Worm (Caenorhabditis elegans) whole organism, L4 larva: Measurements from ENCODE around the gene cyp-43A1.

Experiments used
- D1046.2 ChIP-seq: fragments of 200-800 bp; sonication (Bioruptor generic); IDR thresholded peaks from 2 replicates; pipeline ENCODE4 v1.3.6; 2022; ENCODE audit warnings: missing genetic modification characterization, missing compliant biosample characterization
- F26F4.8 ChIP-seq: fragments of 200-800 bp; sonication (Bioruptor generic); conservative IDR thresholded peaks from 2 replicates; pipeline ENCODE4 v1.3.6; 2022; ENCODE audit warnings: missing genetic modification characterization, missing compliant biosample characterization
- F37D6.2 ChIP-seq: sonication (generic microtip); optimal IDR thresholded peaks from 2 replicates; lab custom pipeline; 2016; ENCODE audit warnings: mild to moderate bottlenecking, missing genetic modification characterization, missing compliant biosample characterization
- F44E2.7 ChIP-seq: fragments of 200-800 bp; sonication (Bioruptor generic); IDR thresholded peaks from 2 replicates; pipeline ENCODE4 v2.1.2; 2022; ENCODE audit warnings: missing genetic modification characterization, missing compliant biosample characterization
- Y105C5A.15 ChIP-seq: fragments of 200-800 bp; sonication (Bioruptor generic); IDR thresholded peaks from 2 replicates; pipeline ENCODE4 v1.3.6; 2022; ENCODE audit warnings: missing genetic modification characterization, missing compliant biosample characterization
- ZK546.5 ChIP-seq, 2 experiments: sonication (generic microtip); optimal IDR thresholded peaks; 2 replicates each; lab custom pipeline; 2017; ENCODE audit warnings: missing biosample characterization in 2 of 2, missing genetic modification characterization in 2 of 2
- attf-4 ChIP-seq: sonication (generic microtip); optimal IDR thresholded peaks from 3 replicates; lab custom pipeline; 2017; ENCODE audit warnings: missing biosample characterization, missing genetic modification characterization
- ceh-20 ChIP-seq: fragments of 200-800 bp; sonication (Bioruptor generic); IDR thresholded peaks from 2 replicates; pipeline ENCODE4 v1.3.6; 2022; ENCODE audit warnings: missing genetic modification reagents, missing genetic modification characterization, missing compliant biosample characterization
- ceh-28 ChIP-seq: fragments of 150-350 bp; optimal IDR thresholded peaks from 2 replicates; lab custom pipeline; 2014; ENCODE audit warnings: missing biosample characterization, missing genetic modification reagents, missing genetic modification characterization
- ceh-44 ChIP-seq: fragments of 200-800 bp; sonication (Bioruptor generic); IDR thresholded peaks from 2 replicates; pipeline ENCODE4 v1.3.6; 2022; ENCODE audit warnings: missing genetic modification reagents, missing genetic modification characterization, missing compliant biosample characterization
- ceh-62 ChIP-seq: sonication (generic microtip); optimal IDR thresholded peaks from 2 replicates; lab custom pipeline; 2017; ENCODE audit warnings: missing biosample characterization, missing genetic modification characterization
- ces-1 ChIP-seq: fragments of 150-350 bp; sonication (generic microtip); optimal IDR thresholded peaks from 4 replicates; lab custom pipeline; 2014; ENCODE audit warnings: missing biosample characterization, missing genetic modification reagents, missing genetic modification characterization
- ctbp-1 ChIP-seq: fragments of 200-800 bp; sonication (Bioruptor generic); IDR thresholded peaks from 2 replicates; pipeline ENCODE4 v1.3.6; 2022; ENCODE audit warnings: missing genetic modification reagents, missing genetic modification characterization, missing compliant biosample characterization
- daf-12 ChIP-seq: fragments of 150-350 bp; optimal IDR thresholded peaks from 2 replicates; lab custom pipeline; 2014; ENCODE audit warnings: missing biosample characterization, missing genetic modification reagents, missing genetic modification characterization
- daf-16 ChIP-seq, 3 experiments: sonication (generic microtip); optimal IDR thresholded peaks; 2 replicates each; lab custom pipeline; 2016 to 2017; ENCODE audit warnings: missing genetic modification characterization in 3 of 3, missing genetic modification reagents in 3 of 3, mild to moderate bottlenecking in 2 of 3, missing compliant biosample characterization in 2 of 3, missing biosample characterization in 1 of 3, moderate library complexity in 1 of 3
- dmd-6 ChIP-seq: fragments of 200-800 bp; sonication (Bioruptor generic); IDR thresholded peaks from 2 replicates; pipeline ENCODE4 v1.3.6; 2022; ENCODE audit warnings: missing genetic modification reagents, missing genetic modification characterization, missing compliant biosample characterization
- dmd-8 ChIP-seq: fragments of 200-800 bp; sonication (Bioruptor generic); IDR thresholded peaks from 2 replicates; pipeline ENCODE4 v1.3.6; 2022; ENCODE audit warnings: missing genetic modification characterization, missing compliant biosample characterization
- dpl-1 ChIP-seq: fragments of 150-350 bp; optimal IDR thresholded peaks from 2 replicates; lab custom pipeline; 2014; ENCODE audit warnings: missing biosample characterization, missing genetic modification reagents, missing genetic modification characterization
- dve-1 ChIP-seq: sonication (generic microtip); optimal IDR thresholded peaks from 2 replicates; lab custom pipeline; 2017; ENCODE audit warnings: antibody characterized with exemption, mild to moderate bottlenecking, missing genetic modification characterization, missing compliant biosample characterization; ENCODE audit not compliant: insufficient read depth
- egl-27 ChIP-seq: sonication (generic microtip); optimal IDR thresholded peaks from 3 replicates; lab custom pipeline; 2017; ENCODE audit warnings: missing biosample characterization, missing genetic modification reagents, missing genetic modification characterization
- egl-43 ChIP-seq: fragments of 200-800 bp; sonication (Bioruptor generic); IDR thresholded peaks from 2 replicates; pipeline ENCODE4 v1.3.6; 2022; ENCODE audit warnings: missing genetic modification reagents, missing genetic modification characterization, missing compliant biosample characterization
- fos-1 ChIP-seq: fragments of 150-350 bp; optimal IDR thresholded peaks from 2 replicates; lab custom pipeline; 2014; ENCODE audit warnings: missing biosample characterization, missing genetic modification characterization
- hlh-11 ChIP-seq: fragments of 200-800 bp; sonication (Bioruptor generic); optimal IDR thresholded peaks from 2 replicates; lab custom pipeline; 2018; ENCODE audit warnings: mild to moderate bottlenecking, missing genetic modification characterization, missing compliant biosample characterization
- hlh-30 ChIP-seq: sonication (generic microtip); optimal IDR thresholded peaks from 2 replicates; lab custom pipeline; 2017; ENCODE audit warnings: antibody characterized with exemption, mild to moderate bottlenecking, missing genetic modification characterization, missing compliant biosample characterization; ENCODE audit not compliant: insufficient read depth
- hmg-1.1 ChIP-seq: fragments of 200-800 bp; sonication (Bioruptor generic); IDR thresholded peaks from 2 replicates; pipeline ENCODE4 v1.3.6; 2022; ENCODE audit warnings: missing genetic modification reagents, missing genetic modification characterization, missing compliant biosample characterization
- lin-13 ChIP-seq: fragments of 150-350 bp; optimal IDR thresholded peaks from 2 replicates; lab custom pipeline; 2014; ENCODE audit warnings: missing biosample characterization, missing genetic modification reagents, missing genetic modification characterization
- lin-38 ChIP-seq: fragments of 200-800 bp; sonication (Bioruptor generic); IDR thresholded peaks from 2 replicates; pipeline ENCODE4 v1.3.6; 2022; ENCODE audit warnings: missing genetic modification reagents, missing genetic modification characterization, missing compliant biosample characterization
- lir-3 ChIP-seq: sonication (generic microtip); optimal IDR thresholded peaks from 2 replicates; lab custom pipeline; 2016; ENCODE audit warnings: mild to moderate bottlenecking, missing genetic modification characterization, missing compliant biosample characterization
- lsy-2 ChIP-seq, 2 experiments: fragments of 150-350 bp in 1 of 2; sonication (generic microtip) in 1 of 2; optimal IDR thresholded peaks; 2 replicates each; lab custom pipeline; 2014 to 2017; ENCODE audit warnings: missing biosample characterization in 2 of 2, missing genetic modification characterization in 2 of 2
- madf-9 ChIP-seq: fragments of 200-800 bp; sonication (Bioruptor generic); conservative IDR thresholded peaks from 2 replicates; pipeline ENCODE4 v1.3.6; 2022; ENCODE audit warnings: missing genetic modification reagents, missing genetic modification characterization, missing compliant biosample characterization
- mes-2 ChIP-seq: sonication (generic microtip); optimal IDR thresholded peaks from 2 replicates; lab custom pipeline; 2016; ENCODE audit warnings: missing genotype, mild to moderate bottlenecking, missing genetic modification characterization, missing compliant biosample characterization; ENCODE audit not compliant: poor library complexity, severe bottlenecking
- mxl-3 ChIP-seq: fragments of 200-800 bp; sonication (Bioruptor generic); optimal IDR thresholded peaks from 2 replicates; lab custom pipeline; 2018; ENCODE audit warnings: mild to moderate bottlenecking, missing genetic modification characterization, missing compliant biosample characterization
- nhr-10 ChIP-seq: fragments of 150-350 bp; optimal IDR thresholded peaks from 2 replicates; lab custom pipeline; 2014; ENCODE audit warnings: missing biosample characterization, missing genetic modification characterization
- nhr-111 ChIP-seq: fragments of 200-800 bp; sonication (Bioruptor generic); optimal IDR thresholded peaks from 2 replicates; lab custom pipeline; 2018; ENCODE audit warnings: mild to moderate bottlenecking, missing genetic modification characterization, missing compliant biosample characterization
- nhr-28 ChIP-seq: fragments of 150-350 bp; optimal IDR thresholded peaks from 2 replicates; lab custom pipeline; 2014; ENCODE audit warnings: missing biosample characterization, missing genetic modification characterization
- nhr-77 ChIP-seq: fragments of 150-350 bp; optimal IDR thresholded peaks from 2 replicates; lab custom pipeline; 2014; ENCODE audit warnings: missing biosample characterization, missing genetic modification characterization
- php-3 ChIP-seq: fragments of 200-800 bp; sonication (Bioruptor generic); IDR thresholded peaks from 2 replicates; pipeline ENCODE4 v1.3.6; 2022; ENCODE audit warnings: missing genetic modification reagents, missing genetic modification characterization, missing compliant biosample characterization
- sdz-12 ChIP-seq: fragments of 200-800 bp; sonication (Bioruptor generic); optimal IDR thresholded peaks from 2 replicates; lab custom pipeline; 2018; ENCODE audit warnings: mild to moderate bottlenecking, missing genetic modification characterization, missing compliant biosample characterization
- set-16 ChIP-seq: fragments of 200-800 bp; sonication (Bioruptor generic); IDR thresholded peaks from 2 replicates; pipeline ENCODE4 v1.3.6; 2022; ENCODE audit warnings: missing genetic modification reagents, missing genetic modification characterization, missing compliant biosample characterization
- spr-1 ChIP-seq: sonication (generic microtip); optimal IDR thresholded peaks from 2 replicates; lab custom pipeline; 2016; ENCODE audit warnings: mild to moderate bottlenecking, missing genetic modification characterization, missing compliant biosample characterization
- tag-97 ChIP-seq: fragments of 200-800 bp; sonication (Bioruptor generic); IDR thresholded peaks from 2 replicates; pipeline ENCODE4 v1.3.6; 2022; ENCODE audit warnings: missing genetic modification characterization, missing compliant biosample characterization
- tra-1 ChIP-seq: fragments of 200-800 bp; sonication (Bioruptor generic); IDR thresholded peaks from 2 replicates; pipeline ENCODE4 v1.3.6; 2022; ENCODE audit warnings: missing genetic modification reagents, missing genetic modification characterization, missing compliant biosample characterization
- unc-130 ChIP-seq: sonication (generic microtip); optimal IDR thresholded peaks from 2 replicates; lab custom pipeline; 2016; ENCODE audit warnings: missing genetic modification reagents, missing genetic modification characterization, missing compliant biosample characterization
- unc-62 ChIP-seq, 3 experiments: fragments of 150-350 bp in 1 of 3; sonication (generic microtip); optimal IDR thresholded peaks in 2 of 3; peaks in 1 of 3; 1 replicate in 1 of 3; 2 replicates in 2 of 3; lab custom pipeline; 2014 to 2017; ENCODE audit warnings: missing biosample characterization in 3 of 3, missing genetic modification characterization in 3 of 3, missing genetic modification reagents in 3 of 3, missing genotype in 1 of 3
- vab-7 ChIP-seq: fragments of 200-800 bp; sonication (Bioruptor generic); IDR thresholded peaks from 2 replicates; pipeline ENCODE4 v1.3.6; 2022; ENCODE audit warnings: missing genetic modification reagents, missing genetic modification characterization, missing compliant biosample characterization
- zag-1 ChIP-seq: fragments of 150-350 bp; optimal IDR thresholded peaks from 2 replicates; lab custom pipeline; 2014; ENCODE audit warnings: missing biosample characterization, missing genetic modification characterization
- zfp-2 ChIP-seq: sonication (generic microtip); optimal IDR thresholded peaks from 2 replicates; lab custom pipeline; 2016; ENCODE audit warnings: mild to moderate bottlenecking, missing genetic modification characterization, missing compliant biosample characterization
- zfp-3 ChIP-seq: fragments of 200-800 bp; sonication (Bioruptor generic); conservative IDR thresholded peaks from 2 replicates; pipeline ENCODE4 v1.3.6; 2022; ENCODE audit warnings: missing genetic modification reagents, missing genetic modification characterization, missing compliant biosample characterization

Gene cyp-43A1

ce11 chrX:5713479-5713878 lies 843 bp upstream of the cyp-43A1 start (continued):
- peak; percentile 67 for TF ChIP-seq mes-2
- TF ChIP-seq Y105C5A.15 (GFP tag; lab: Robert Waterston, UW) = peak; percentile 85
- TF ChIP-seq F26F4.8 (GFP tag; lab: Robert Waterston, UW) = peak; percentile 93
- peak; percentile 43 for TF ChIP-seq nhr-111
- TF ChIP-seq zag-1 = no peak
- TF ChIP-seq egl-27 (tag; lab: Kevin White, UChicago) = no peak
- TF ChIP-seq madf-9 = peak; percentile 57
- peak; percentile 12 for TF ChIP-seq sdz-12 (GFP tag; lab: Kevin White, UChicago)
- TF ChIP-seq tag-97 (GFP tag; lab: Robert Waterston, UW) = no peak
- peak; percentile 88 for TF ChIP-seq dmd-8 (GFP tag; lab: Robert Waterston, UW)
- TF ChIP-seq lin-38 (GFP tag; lab: Robert Waterston, UW) = peak; percentile 77
- TF ChIP-seq tra-1 (GFP tag; lab: Robert Waterston, UW) = peak; percentile 79
- TF ChIP-seq nhr-28 (tag; lab: Kevin White, UChicago) = peak; percentile 19
- TF ChIP-seq spr-1 (tag; lab: Kevin White, UChicago) = peak; percentile 27
- TF ChIP-seq dve-1 (tag; lab: Kevin White, UChicago) = peak; percentile 44
- peak; percentile 87 for TF ChIP-seq vab-7 (GFP tag; lab: Robert Waterston, UW)
- peak; percentile 67; the same call in 1 of the 2 replicates for TF ChIP-seq ceh-44 (GFP tag; lab: Robert Waterston, UW)
- no peak for TF ChIP-seq daf-12 (tag; lab: Kevin White, UChicago)
- no peak for TF ChIP-seq zfp-2 (tag; lab: Kevin White, UChicago)
- TF ChIP-seq mxl-3 (GFP tag; lab: Kevin White, UChicago) = no peak
- peak; percentile 86; the same call in 1 of the 2 replicates for TF ChIP-seq F44E2.7 (GFP tag; lab: Robert Waterston, UW)
- no peak for TF ChIP-seq set-16 (GFP tag; lab: Robert Waterston, UW)
- peak; percentile 47 for TF ChIP-seq dmd-6 (GFP tag; lab: Robert Waterston, UW)
- no peak for TF ChIP-seq ceh-62 (tag; lab: Kevin White, UChicago)
- TF ChIP-seq lir-3 (tag; lab: Kevin White, UChicago) = peak; percentile 72
- TF ChIP-seq F37D6.2 (tag; lab: Kevin White, UChicago) = no peak
- TF ChIP-seq nhr-10 (tag; lab: Kevin White, UChicago) = no peak
- peak; percentile 54; the same call in 1 of the 2 replicates for TF ChIP-seq php-3 (GFP tag; lab: Robert Waterston, UW)
- peak; percentile 67 for TF ChIP-seq unc-130
- peak; percentile 42; the same call in 1 of the 2 replicates for TF ChIP-seq hmg-1.1 (GFP tag; lab: Robert Waterston, UW)
- TF ChIP-seq ces-1 (GFP tag; lab: Kevin White, UChicago) = no peak
- no peak; the same call in 1 of the 2 replicates for TF ChIP-seq zfp-3 (GFP tag; lab: Robert Waterston, UW)
- TF ChIP-seq fos-1 = no peak
- peak; percentile 80 for TF ChIP-seq egl-43 (GFP tag; lab: Robert Waterston, UW)
- TF ChIP-seq lsy-2 (tag; optimal IDR thresholded peaks at IDR 0.05; lab: Kevin White, UChicago) = peak in 1 of 2 experiments; percentile 39
- TF ChIP-seq attf-4 (tag; lab: Kevin White, UChicago) = no peak
- TF ChIP-seq ZK546.5 (tag; optimal IDR thresholded peaks at IDR 0.05; lab: Kevin White, UChicago) = no peak
- TF ChIP-seq ctbp-1 (GFP tag; lab: Robert Waterston, UW) = peak; percentile 27; the same call in 1 of the 2 replicates
- peak; percentile 67; the same call in 1 of the 2 replicates for TF ChIP-seq ceh-20
- peak; percentile 12 for TF ChIP-seq lin-13 (GFP tag; lab: Kevin White, UChicago)
- TF ChIP-seq D1046.2 (GFP tag; lab: Robert Waterston, UW) = peak; percentile 65; the same call in 1 of the 2 replicates

ce11 chrX:5715369-5715768 lies 1.0 kb downstream of the cyp-43A1 start:
- TF ChIP-seq unc-62 (GFP tag; optimal IDR thresholded peaks at IDR 0.05 in 1 of 2; lab: Kevin White, UChicago) = peak in 1 of 2 experiments; percentile 93
- TF ChIP-seq unc-62 (tag; optimal IDR thresholded peaks at IDR 0.05; lab: Kevin White, UChicago) = no peak
- TF ChIP-seq dve-1 (tag; lab: Kevin White, UChicago) = peak; percentile 30
- peak; percentile 37 for TF ChIP-seq nhr-77 (tag; lab: Kevin White, UChicago)
- no peak for TF ChIP-seq ceh-28 (tag; lab: Kevin White, UChicago)
- peak; percentile 17 for TF ChIP-seq hlh-11 (tag; lab: Kevin White, UChicago)
- no peak for TF ChIP-seq daf-16 (GFP tag; optimal IDR thresholded peaks at IDR 0.05; lab: Kevin White, UChicago)
- TF ChIP-seq daf-16 (tag; optimal IDR thresholded peaks at IDR 0.05; lab: Kevin White, UChicago) = peak; percentile 82
- TF ChIP-seq nhr-28 (tag; lab: Kevin White, UChicago) = peak; percentile 53
- TF ChIP-seq php-3 (GFP tag; lab: Robert Waterston, UW) = peak; percentile 63; the same call in 1 of the 2 replicates
- TF ChIP-seq hlh-30 (tag; lab: Kevin White, UChicago) = peak; percentile 71
- TF ChIP-seq dpl-1 (GFP tag; lab: Kevin White, UChicago) = no peak
- TF ChIP-seq dmd-6 (GFP tag; lab: Robert Waterston, UW) = peak; percentile 23; the same call in 1 of the 2 replicates
- TF ChIP-seq, all 104 proteins: peak for 9
